Worm (Caenorhabditis elegans) whole organism, L2 larva: Measurements from ENCODE around the gene K01D12.9.

Source experiments
- F13H6.1 ChIP-seq: sonication (generic microtip); optimal IDR thresholded peaks from 2 replicates; lab custom pipeline; 2016; ENCODE audit warnings: missing genetic modification characterization, missing compliant biosample characterization
- ama-1 ChIP-seq: fragments of 150-350 bp; optimal IDR thresholded peaks from 2 replicates; lab custom pipeline; 2018; ENCODE audit warnings: inconsistent platforms
- egl-27 ChIP-seq: sonication (generic microtip); optimal IDR thresholded peaks from 3 replicates; lab custom pipeline; 2017; ENCODE audit warnings: missing biosample characterization, missing genetic modification reagents, missing genetic modification characterization
- fos-1 ChIP-seq: fragments of 150-350 bp; optimal IDR thresholded peaks from 2 replicates; lab custom pipeline; 2014; ENCODE audit warnings: missing biosample characterization, missing genetic modification characterization
- lsy-2 ChIP-seq, 2 experiments: fragments of 150-350 bp in 1 of 2; sonication (generic microtip) in 1 of 2; optimal IDR thresholded peaks; 2 replicates each; lab custom pipeline; 2014 to 2017; ENCODE audit warnings: missing biosample characterization in 2 of 2, missing genetic modification characterization in 2 of 2
- nhr-77 ChIP-seq: fragments of 150-350 bp; optimal IDR thresholded peaks from 2 replicates; lab custom pipeline; 2014; ENCODE audit warnings: missing biosample characterization, missing genetic modification characterization
- snpc-4 ChIP-seq: fragments of 150-350 bp; optimal IDR thresholded peaks from 2 replicates; lab custom pipeline; 2014; ENCODE audit warnings: missing biosample characterization, missing genetic modification characterization
- unc-39 ChIP-seq: fragments of 150-350 bp; optimal IDR thresholded peaks from 2 replicates; lab custom pipeline; 2014; ENCODE audit warnings: missing biosample characterization, missing genetic modification characterization
- unc-62 ChIP-seq: fragments of 150-350 bp; optimal IDR thresholded peaks from 2 replicates; lab custom pipeline; 2014; ENCODE audit warnings: missing biosample characterization, missing genetic modification reagents, missing genetic modification characterization

ce11 chrV:12371386-12371785, 33.1 kb downstream of the K01D12.9 start, which contains the start of gene F23H12.7:
- TF ChIP-seq fos-1 (tag; lab: Kevin White, UChicago) (no peak), ama-1 (no peak), F13H6.1 (tag; lab: Kevin White, UChicago) (no peak), unc-62 (GFP tag; lab: Kevin White, UChicago) (no peak), nhr-77 (no peak), lsy-2 (tag; optimal IDR thresholded peaks at IDR 0.05; lab: Kevin White, UChicago) (no peak), unc-39 (tag; lab: Kevin White, UChicago) (no peak), egl-27 (tag; lab: Kevin White, UChicago) (no peak), snpc-4 (tag; lab: Kevin White, UChicago) (no peak)
